Worm (Caenorhabditis elegans) whole organism, L1 larva: ENCODE results near the gene teg-1.

ENCODE experiments used
- dsc-1 ChIP-seq: sonication (generic microtip); optimal IDR thresholded peaks from 2 replicates; lab custom pipeline; 2016; ENCODE audit warnings: mild to moderate bottlenecking, missing genetic modification characterization, missing compliant biosample characterization
- efl-3 ChIP-seq: fragments of 200-800 bp; sonication (Bioruptor generic); optimal IDR thresholded peaks from 2 replicates; lab custom pipeline; 2018; ENCODE audit warnings: mild to moderate bottlenecking, missing genetic modification characterization, missing compliant biosample characterization
- lsy-2 ChIP-seq, 2 experiments: fragments of 150-350 bp; optimal IDR thresholded peaks; 2 replicates each; lab custom pipeline; 2014; ENCODE audit warnings: missing biosample characterization in 2 of 2, missing genetic modification characterization in 2 of 2
- mdl-1 ChIP-seq, 2 experiments: fragments of 150-350 bp; optimal IDR thresholded peaks; 2 replicates each; lab custom pipeline; 2014 to 2017; ENCODE audit warnings: missing biosample characterization in 2 of 2, missing genetic modification characterization in 2 of 2, inconsistent platforms in 1 of 2
- nhr-12 ChIP-seq: sonication (generic microtip); optimal IDR thresholded peaks from 2 replicates; lab custom pipeline; 2017; ENCODE audit warnings: missing biosample characterization, missing genetic modification characterization
- nhr-76 ChIP-seq: sonication (generic microtip); optimal IDR thresholded peaks from 2 replicates; lab custom pipeline; 2017; ENCODE audit warnings: missing biosample characterization, missing genetic modification characterization
- pqm-1 ChIP-seq: sonication (generic microtip); optimal IDR thresholded peaks from 3 replicates; lab custom pipeline; 2017; ENCODE audit warnings: missing biosample characterization, missing genetic modification characterization
- skn-1 ChIP-seq: fragments of 150-350 bp; optimal IDR thresholded peaks from 2 replicates; lab custom pipeline; 2014; ENCODE audit warnings: missing biosample characterization, missing genetic modification characterization
- snpc-4 ChIP-seq: fragments of 150-350 bp; optimal IDR thresholded peaks from 2 replicates; lab custom pipeline; 2014; ENCODE audit warnings: missing biosample characterization, missing genetic modification characterization
- zag-1 ChIP-seq: fragments of 150-350 bp; optimal IDR thresholded peaks from 2 replicates; lab custom pipeline; 2014; ENCODE audit warnings: missing biosample characterization, missing genetic modification characterization
- ztf-4 ChIP-seq: fragments of 150-350 bp; optimal IDR thresholded peaks from 2 replicates; lab custom pipeline; 2014; ENCODE audit warnings: missing biosample characterization, missing genetic modification characterization

- TF ChIP-seq ztf-4 (tag; lab: Kevin White, UChicago) (no peak), pqm-1 (tag; lab: Kevin White, UChicago) (no peak), mdl-1 (tag; optimal IDR thresholded peaks at IDR 0.05; lab: Kevin White, UChicago) (no peak), zag-1 (tag; lab: Kevin White, UChicago) (no peak), skn-1 (tag; lab: Kevin White, UChicago) (no peak), snpc-4 (tag; lab: Kevin White, UChicago) (no peak), efl-3 (GFP tag; lab: Kevin White, UChicago) (no peak), nhr-76 (tag; lab: Kevin White, UChicago) (no peak), dsc-1 (no peak), lsy-2 (tag; optimal IDR thresholded peaks at IDR 0.05; lab: Kevin White, UChicago) (no peak), nhr-12 (no peak)
Measured at ce11 chrIII:11324093-11324492, 6.1 kb upstream of the teg-1 start.
